Fruit fly (Drosophila melanogaster) whole organism, embryonic: ENCODE measurements around the gene CG14102.
A peak's percentile ranks its signal among the peaks of the same experiment; 100 is the strongest.

Experiments
- BEAF-32 ChIP-seq: fragments of 200-800 bp; sonication (Bioruptor generic); optimal IDR thresholded peaks from 3 replicates; lab custom pipeline; 2017; ENCODE audit warnings: missing biosample characterization, missing genetic modification characterization, mild to moderate bottlenecking, moderate library complexity, missing genetic modification reagents
- Bgb ChIP-seq: fragments of 200-800 bp; sonication (Bioruptor generic); IDR thresholded peaks from 2 replicates; pipeline ENCODE4 v1.3.6; 2022; ENCODE audit warnings: missing biosample characterization, missing genetic modification characterization; ENCODE audit not compliant: partially characterized antibody
- BtbVII ChIP-seq: fragments of 200-800 bp; sonication (Bioruptor generic); optimal IDR thresholded peaks from 3 replicates; lab custom pipeline; 2017; ENCODE audit warnings: missing biosample characterization, mild to moderate bottlenecking, missing genetic modification characterization
- CG11504 ChIP-seq: fragments of 200-800 bp; sonication (Bioruptor generic); optimal IDR thresholded peaks from 3 replicates; lab custom pipeline; 2019; ENCODE audit warnings: missing biosample characterization, mild to moderate bottlenecking, missing genetic modification characterization, moderate library complexity
- CG11696 ChIP-seq: fragments of 200-800 bp; sonication (Bioruptor generic); IDR thresholded peaks from 2 replicates; pipeline ENCODE4 v1.3.6; 2022; ENCODE audit warnings: missing biosample characterization, missing genetic modification characterization
- CG12942 ChIP-seq: fragments of 200-800 bp; sonication (Bioruptor generic); optimal IDR thresholded peaks from 3 replicates; lab custom pipeline; 2016; ENCODE audit warnings: missing biosample characterization, missing genetic modification characterization
- CG13287 ChIP-seq: fragments of 200-800 bp; sonication (Bioruptor generic); IDR thresholded peaks from 2 replicates; pipeline ENCODE4 v1.3.6; 2022; ENCODE audit warnings: missing biosample characterization, missing genetic modification characterization; ENCODE audit not compliant: partially characterized antibody
- CG14860 ChIP-seq: fragments of 200-800 bp; sonication (Bioruptor generic); IDR thresholded peaks from 3 replicates; pipeline ENCODE4 v1.3.6; 2022; ENCODE audit warnings: missing biosample characterization, missing genetic modification characterization; ENCODE audit not compliant: partially characterized antibody
- CG16813 ChIP-seq: fragments of 200-800 bp; sonication (Bioruptor generic); IDR thresholded peaks from 3 replicates; pipeline ENCODE4 v1.3.6; 2022; ENCODE audit warnings: missing biosample characterization, missing genetic modification characterization; ENCODE audit not compliant: partially characterized antibody
- CG17186 ChIP-seq: fragments of 200-800 bp; sonication (Bioruptor generic); optimal IDR thresholded peaks from 3 replicates; lab custom pipeline; 2017; ENCODE audit warnings: missing biosample characterization, missing genetic modification reagents, missing genetic modification characterization
- CG2116 ChIP-seq: fragments of 200-800 bp; sonication (Bioruptor generic); optimal IDR thresholded peaks from 3 replicates; lab custom pipeline; 2018; ENCODE audit warnings: missing biosample characterization, mild to moderate bottlenecking, missing genetic modification characterization
- CG2129 ChIP-seq: fragments of 200-800 bp; sonication (Bioruptor generic); IDR thresholded peaks from 2 replicates; pipeline ENCODE4 v1.3.6; 2022; ENCODE audit warnings: missing biosample characterization, missing genetic modification characterization; ENCODE audit not compliant: partially characterized antibody
- CG34224 ChIP-seq: fragments of 200-800 bp; sonication (Bioruptor generic); IDR thresholded peaks from 3 replicates; pipeline ENCODE4 v1.3.6; 2022; ENCODE audit warnings: missing biosample characterization, missing genetic modification characterization; ENCODE audit not compliant: partially characterized antibody
- CG6791 ChIP-seq: fragments of 200-800 bp; sonication (Bioruptor generic); IDR thresholded peaks from 3 replicates; pipeline ENCODE4 v1.3.6; 2022; ENCODE audit warnings: missing biosample characterization, missing genetic modification characterization; ENCODE audit not compliant: partially characterized antibody
- CG7357 ChIP-seq: fragments of 200-800 bp; sonication (Bioruptor generic); IDR thresholded peaks from 3 replicates; pipeline ENCODE4 v1.3.6; 2022; ENCODE audit warnings: missing biosample characterization, missing genetic modification characterization
- CG7963 ChIP-seq: fragments of 200-800 bp; sonication (Bioruptor generic); IDR thresholded peaks from 3 replicates; pipeline ENCODE4 v1.3.6; 2022; ENCODE audit warnings: missing biosample characterization, missing genetic modification characterization; ENCODE audit not compliant: partially characterized antibody
- CTCF ChIP-seq: fragments of 200-800 bp; sonication (Bioruptor generic); optimal IDR thresholded peaks from 2 replicates; lab custom pipeline; 2017; ENCODE audit warnings: missing biosample characterization, mild to moderate bottlenecking, missing genetic modification characterization, moderate library complexity
- Dll ChIP-seq: fragments of 200-800 bp; sonication (Bioruptor generic); IDR thresholded peaks from 4 replicates; pipeline ENCODE4 v1.3.6; 2022; ENCODE audit warnings: missing biosample characterization, missing genetic modification characterization; ENCODE audit not compliant: partially characterized antibody
- Doc3 ChIP-seq: fragments of 200-800 bp; sonication (Bioruptor generic); IDR thresholded peaks from 3 replicates; pipeline ENCODE4 v1.3.6; 2022; ENCODE audit warnings: missing biosample characterization, missing genetic modification characterization; ENCODE audit not compliant: partially characterized antibody
- Dp ChIP-seq: fragments of 200-800 bp; sonication (Bioruptor generic); optimal IDR thresholded peaks from 2 replicates; lab custom pipeline; 2018; ENCODE audit warnings: missing biosample characterization, mild to moderate bottlenecking, missing genetic modification characterization, moderate library complexity
- Ets97D ChIP-seq: fragments of 200-800 bp; sonication (Bioruptor generic); optimal IDR thresholded peaks from 3 replicates; lab custom pipeline; 2016; ENCODE audit warnings: missing biosample characterization, missing genetic modification characterization
- MBD-R2 ChIP-seq: fragments of 200-800 bp; sonication (Bioruptor generic); IDR thresholded peaks from 2 replicates; pipeline ENCODE4 v1.3.6; 2022; ENCODE audit warnings: missing biosample characterization, missing genetic modification characterization
- MESR4 ChIP-seq: fragments of 200-800 bp; sonication (Bioruptor generic); optimal IDR thresholded peaks from 2 replicates; lab custom pipeline; 2018; ENCODE audit warnings: missing biosample characterization, mild to moderate bottlenecking, missing genetic modification characterization, moderate library complexity
- Mrtf ChIP-seq: fragments of 200-800 bp; sonication (Bioruptor generic); IDR thresholded peaks from 3 replicates; pipeline ENCODE4 v1.3.6; 2022; ENCODE audit warnings: missing biosample characterization, missing genetic modification characterization
- Scr ChIP-seq: fragments of 200-800 bp; sonication (Bioruptor generic); IDR thresholded peaks from 2 replicates; pipeline ENCODE4 v1.3.6; 2022; ENCODE audit warnings: missing biosample characterization, missing genetic modification characterization; ENCODE audit not compliant: partially characterized antibody
- Sox102F ChIP-seq: fragments of 200-800 bp; sonication (Bioruptor generic); optimal IDR thresholded peaks from 2 replicates; lab custom pipeline; 2018; ENCODE audit warnings: missing biosample characterization, mild to moderate bottlenecking, missing genetic modification characterization, moderate library complexity
- Sry-δ ChIP-seq: fragments of 200-800 bp; sonication (Bioruptor generic); optimal IDR thresholded peaks from 2 replicates; lab custom pipeline; 2016; ENCODE audit warnings: missing biosample characterization, missing genetic modification characterization
- TFAM ChIP-seq: fragments of 200-800 bp; sonication (Bioruptor generic); optimal IDR thresholded peaks from 2 replicates; lab custom pipeline; 2017; ENCODE audit warnings: missing biosample characterization, missing genetic modification characterization, inconsistent platforms
- amos ChIP-seq: fragments of 200-800 bp; sonication (Bioruptor generic); IDR thresholded peaks from 2 replicates; pipeline ENCODE4 v1.3.6; 2022; ENCODE audit warnings: missing biosample characterization, missing genetic modification characterization; ENCODE audit not compliant: partially characterized antibody
- bbx ChIP-seq: fragments of 200-800 bp; sonication (Bioruptor generic); IDR thresholded peaks from 2 replicates; pipeline ENCODE4 v1.3.6; 2022; ENCODE audit warnings: missing biosample characterization, missing genetic modification characterization; ENCODE audit not compliant: partially characterized antibody
- chinmo ChIP-seq: fragments of 200-800 bp; sonication (Bioruptor generic); IDR thresholded peaks from 4 replicates; pipeline ENCODE4 v1.3.6; 2022; ENCODE audit warnings: missing biosample characterization, missing genetic modification characterization; ENCODE audit not compliant: partially characterized antibody
- crc ChIP-seq: fragments of 200-800 bp; sonication (Bioruptor generic); optimal IDR thresholded peaks from 2 replicates; lab custom pipeline; 2016; ENCODE audit warnings: missing biosample characterization, missing genetic modification characterization
- crp ChIP-seq, 2 experiments: fragments of 200-800 bp; sonication (Bioruptor generic); optimal IDR thresholded peaks; 2 replicates in 1 of 2; 3 replicates in 1 of 2; lab custom pipeline; 2017; ENCODE audit warnings: missing biosample characterization in 2 of 2, missing genetic modification characterization in 2 of 2, mild to moderate bottlenecking in 1 of 2, moderate library complexity in 1 of 2
- dm ChIP-seq: fragments of 200-800 bp; sonication (Bioruptor generic); optimal IDR thresholded peaks from 3 replicates; lab custom pipeline; 2016; ENCODE audit warnings: missing biosample characterization, missing genetic modification characterization
- gem ChIP-seq: fragments of 200-800 bp; sonication (Bioruptor generic); optimal IDR thresholded peaks from 2 replicates; lab custom pipeline; 2019; ENCODE audit warnings: missing biosample characterization, mild to moderate bottlenecking, missing genetic modification characterization, moderate library complexity
- hbn ChIP-seq: fragments of 200-800 bp; sonication (Bioruptor generic); IDR thresholded peaks from 2 replicates; pipeline ENCODE4 v1.3.6; 2022; ENCODE audit warnings: missing biosample characterization, missing genetic modification characterization; ENCODE audit not compliant: partially characterized antibody
- inv ChIP-seq: fragments of 200-800 bp; sonication (Bioruptor generic); IDR thresholded peaks from 2 replicates; pipeline ENCODE4 v1.3.6; 2022; ENCODE audit warnings: missing biosample characterization, missing genetic modification characterization; ENCODE audit not compliant: partially characterized antibody
- mld ChIP-seq: fragments of 200-800 bp; sonication (Bioruptor generic); IDR thresholded peaks from 3 replicates; pipeline ENCODE4 v1.3.6; 2022; ENCODE audit warnings: missing biosample characterization, missing genetic modification characterization; ENCODE audit not compliant: partially characterized antibody
- phol ChIP-seq: fragments of 200-800 bp; sonication (Bioruptor generic); optimal IDR thresholded peaks from 3 replicates; lab custom pipeline; 2018; ENCODE audit warnings: missing biosample characterization, mild to moderate bottlenecking, missing genetic modification characterization, moderate library complexity
- pzg ChIP-seq: fragments of 200-800 bp; sonication (Bioruptor generic); optimal IDR thresholded peaks from 3 replicates; lab custom pipeline; 2018; ENCODE audit warnings: missing biosample characterization, mild to moderate bottlenecking, missing genetic modification characterization, moderate library complexity
- sens ChIP-seq: fragments of 200-800 bp; sonication (Bioruptor generic); peaks from one replicate; lab custom pipeline; 2016; ENCODE audit warnings: missing biosample characterization, missing genetic modification characterization
- sna ChIP-seq: fragments of 200-800 bp; sonication (Bioruptor generic); IDR thresholded peaks from 2 replicates; pipeline ENCODE4 v1.3.6; 2022; ENCODE audit warnings: missing biosample characterization, missing genetic modification characterization; ENCODE audit not compliant: partially characterized antibody
- stwl ChIP-seq: fragments of 200-800 bp; sonication (Bioruptor generic); optimal IDR thresholded peaks from 3 replicates; lab custom pipeline; 2018; ENCODE audit warnings: missing biosample characterization, mild to moderate bottlenecking, missing genetic modification characterization, moderate library complexity
- tgo ChIP-seq: fragments of 200-800 bp; sonication (Bioruptor generic); IDR thresholded peaks from 3 replicates; pipeline ENCODE4 v1.3.6; 2022; ENCODE audit warnings: missing biosample characterization, missing genetic modification characterization
- trem ChIP-seq: fragments of 200-800 bp; optimal IDR thresholded peaks from 3 replicates; lab custom pipeline; 2019; ENCODE audit warnings: missing biosample characterization, mild to moderate bottlenecking, missing genetic modification characterization, moderate library complexity
- unc-4 ChIP-seq: fragments of 200-800 bp; sonication (Bioruptor generic); IDR thresholded peaks from 2 replicates; pipeline ENCODE4 v1.3.6; 2022; ENCODE audit warnings: missing biosample characterization, missing genetic modification characterization; ENCODE audit not compliant: partially characterized antibody
- vnd ChIP-seq: fragments of 200-800 bp; sonication (Bioruptor generic); IDR thresholded peaks from 3 replicates; pipeline ENCODE4 v1.3.6; 2022; ENCODE audit warnings: missing biosample characterization, missing genetic modification characterization; ENCODE audit not compliant: partially characterized antibody
- zen2 ChIP-seq: fragments of 200-800 bp; sonication (Bioruptor generic); IDR thresholded peaks from 3 replicates; pipeline ENCODE4 v1.3.6; 2022; ENCODE audit warnings: missing biosample characterization, missing genetic modification characterization; ENCODE audit not compliant: partially characterized antibody

The CG14102 gene

DNA sequence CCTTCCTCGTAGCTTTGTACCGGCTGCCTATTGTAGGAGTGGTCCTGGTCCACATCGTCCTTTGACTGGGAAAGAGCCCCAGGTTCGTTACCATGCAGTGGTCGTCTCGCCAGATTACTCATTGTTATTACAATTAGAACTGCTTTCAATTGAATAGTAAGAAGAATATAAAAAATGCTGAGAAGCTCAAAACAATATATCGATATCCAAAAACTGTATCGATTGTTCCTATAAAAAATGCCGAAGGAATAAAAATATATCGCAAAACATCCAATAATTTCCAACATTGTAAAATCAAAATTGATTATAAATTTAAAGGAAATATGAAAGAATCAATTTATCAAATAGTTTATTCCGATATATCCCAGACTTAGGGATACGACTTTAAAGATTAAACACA lies 3.8 kb upstream of the CG14102 start, which contains the start of the genes TORIP and Ccdc58:
Gene TORIP (minus strand): TSS at position 173 of the 400 bp plus-strand sequence.
Gene Ccdc58 (plus strand): TSS at position 274 of the 400 bp plus-strand sequence.
- TF ChIP-seq pzg (peak; percentile 17), Doc3 (GFP tag; lab: Robert Waterston, UW) (peak; percentile 82), CG2116 (GFP tag; lab: Kevin White, UChicago) (peak; percentile 52), CG17186 (GFP tag; lab: Kevin White, UChicago) (no peak), Ets97D (GFP tag; lab: Kevin White, UChicago) (no peak), sna (GFP tag; lab: Robert Waterston, UW) (peak; percentile 76), inv (GFP tag; lab: Robert Waterston, UW) (peak; percentile 72), crp (GFP tag; optimal IDR thresholded peaks at IDR 0.05; lab: Kevin White, UChicago) (peak in 1 of 2 experiments; percentile 29), MBD-R2 (GFP tag; lab: Robert Waterston, UW) (peak; percentile 55), phol (tag; lab: Kevin White, UChicago) (peak; percentile 4), crc (GFP tag; lab: Kevin White, UChicago) (no peak), Sry-δ (peak; percentile 20), vnd (GFP tag; lab: Robert Waterston, UW) (peak; percentile 70), CG7357 (GFP tag; lab: Robert Waterston, UW) (no peak), MESR4 (peak; percentile 27), Scr (GFP tag; lab: Robert Waterston, UW) (peak; percentile 82), CG14860 (GFP tag; lab: Robert Waterston, UW) (peak; percentile 67), BtbVII (GFP tag; lab: Kevin White, UChicago) (no peak), CG11504 (tag; lab: Kevin White, UChicago) (no peak), trem (tag; lab: Kevin White, UChicago) (peak; percentile 25), tgo (no peak), Dll (GFP tag; lab: Robert Waterston, UW) (peak; percentile 85), TFAM (GFP tag; lab: Kevin White, UChicago) (no peak), Dp (GFP tag; lab: Kevin White, UChicago) (peak; percentile 5), stwl (tag; lab: Kevin White, UChicago) (peak; percentile 55), Mrtf (GFP tag; lab: Robert Waterston, UW) (no peak), chinmo (GFP tag; lab: Robert Waterston, UW) (0 out of 4 replicates have a peak, but pooled peaks have one; percentile 21), amos (GFP tag; lab: Robert Waterston, UW) (peak; percentile 77), sens (peak; percentile 17), bbx (GFP tag; lab: Robert Waterston, UW) (peak; percentile 77), Sox102F (GFP tag; lab: Kevin White, UChicago) (no peak), CG6791 (peak; percentile 72), hbn (GFP tag; lab: Robert Waterston, UW) (peak; percentile 81), CG7963 (GFP tag; lab: Robert Waterston, UW) (0 out of 3 replicates have a peak, but pooled peaks have one; percentile 54), CTCF (GFP tag; lab: Kevin White, UChicago) (no peak), Bgb (GFP tag; lab: Robert Waterston, UW) (peak; percentile 72), mld (GFP tag; lab: Robert Waterston, UW) (peak; percentile 75; the same call in 2 of the 3 replicates), CG13287 (GFP tag; lab: Robert Waterston, UW) (peak; percentile 86), CG16813 (GFP tag; lab: Robert Waterston, UW) (peak; percentile 72), unc-4 (GFP tag; lab: Robert Waterston, UW) (peak; percentile 85), CG11696 (no peak), dm (GFP tag; lab: Kevin White, UChicago) (no peak), zen2 (GFP tag; lab: Robert Waterston, UW) (peak; percentile 69; the same call in 2 of the 3 replicates), gem (tag; lab: Kevin White, UChicago) (no peak), CG2129 (GFP tag; lab: Robert Waterston, UW) (peak; percentile 67), CG12942 (GFP tag; lab: Kevin White, UChicago) (no peak), BEAF-32 (GFP tag; lab: Kevin White, UChicago) (peak; percentile 71), CG34224 (peak; percentile 88)
